Fruit fly (Drosophila melanogaster) ovary, adult (tissue): ENCODE data around the gene CG15728.

Source experiments
- CG17801 ChIP-seq: fragments of 200-800 bp; optimal IDR thresholded peaks from 2 replicates; lab custom pipeline; 2019; ENCODE audit warnings: missing biosample characterization, mild to moderate bottlenecking, missing genetic modification characterization, moderate library complexity; ENCODE audit not compliant: partially characterized antibody

CG15728 gene

dm6 chrX:12675284-12675683 lies 51.2 kb downstream of the CG15728 start:
- no peak for TF ChIP-seq CG17801 (GFP tag; lab: Kevin White, UChicago)

dm6 chrX:12675798-12676553 lies 51.9 kb downstream of the CG15728 start:
- TF ChIP-seq CG17801 (GFP tag; lab: Kevin White, UChicago) = no peak

- peak; percentile 43 for TF ChIP-seq CG17801 (GFP tag; lab: Kevin White, UChicago)
Measured at dm6 chrX:12676554-12677336, 52.7 kb downstream of the CG15728 start.
